Fruit fly (Drosophila melanogaster): ENCODE data around the gene Npc2h.

The Npc2h gene

dm6 chr3R:30722374-30722773 is 23.7 kb downstream of the Npc2h start:
- no peak for TF ChIP-seq CG10348 (GFP tag; IDR thresholded peaks at IDR 0.05)
- TF ChIP-seq CG15710 (tag; optimal IDR thresholded peaks at IDR 0.05) = peak; percentile 15
- TF ChIP-seq CG17806 (tag; optimal IDR thresholded peaks at IDR 0.05) = peak; percentile 28
- TF ChIP-seq fd96Ca (GFP tag; IDR thresholded peaks at IDR 0.05) = 0 out of 3 replicates have a peak, but pooled peaks have one; percentile 38
- TF ChIP-seq CG14655 (GFP tag; optimal IDR thresholded peaks at IDR 0.05) = peak; percentile 46
- TF ChIP-seq CG13204 (GFP tag; optimal IDR thresholded peaks at IDR 0.05) = no peak
- TF ChIP-seq CG8159 (tag; optimal IDR thresholded peaks at IDR 0.05) = peak; percentile 45
- no peak for TF ChIP-seq CG4496 (GFP tag; IDR thresholded peaks at IDR 0.05)
- TF ChIP-seq Snoo (tag; optimal IDR thresholded peaks at IDR 0.05) = no peak
- peak; percentile 33 for TF ChIP-seq CG9948 (tag; optimal IDR thresholded peaks at IDR 0.05)

dm6 chr3R:30721215-30721862 is 24.8 kb downstream of the Npc2h start:
- TF ChIP-seq CG34367 (tag; optimal IDR thresholded peaks at IDR 0.05) (peak; percentile 10), CG15710 (tag; optimal IDR thresholded peaks at IDR 0.05) (peak; percentile 49), Pif1B (GFP tag; optimal IDR thresholded peaks at IDR 0.05) (no peak), D1 (tag; optimal IDR thresholded peaks at IDR 0.05) (no peak), CG32121 (GFP tag; IDR thresholded peaks at IDR 0.05) (no peak), CG4496 (GFP tag; IDR thresholded peaks at IDR 0.05) (no peak), CG8159 (tag; optimal IDR thresholded peaks at IDR 0.05) (peak; percentile 25), CG10348 (GFP tag; IDR thresholded peaks at IDR 0.05) (no peak), gl (tag; optimal IDR thresholded peaks at IDR 0.05) (no peak), CG8301 (tag; optimal IDR thresholded peaks at IDR 0.05) (no peak), CG14655 (GFP tag; optimal IDR thresholded peaks at IDR 0.05) (no peak), EcR (GFP tag; optimal IDR thresholded peaks at IDR 0.05) (no peak)

- TF ChIP-seq CG12605 (GFP tag; IDR thresholded peaks at IDR 0.05) (no peak), CG13204 (GFP tag; optimal IDR thresholded peaks at IDR 0.05) (no peak), CG32121 (GFP tag; IDR thresholded peaks at IDR 0.05) (no peak), CG14655 (GFP tag; optimal IDR thresholded peaks at IDR 0.05) (no peak), CG17806 (tag; optimal IDR thresholded peaks at IDR 0.05) (no peak), CG9948 (tag; optimal IDR thresholded peaks at IDR 0.05) (no peak), CG10348 (GFP tag; IDR thresholded peaks at IDR 0.05) (no peak), Pif1B (GFP tag; optimal IDR thresholded peaks at IDR 0.05) (no peak), CG8301 (tag; optimal IDR thresholded peaks at IDR 0.05) (no peak), Ets98B (GFP tag; IDR thresholded peaks at IDR 0.05) (no peak)
Observed at dm6 chr3R:30718442-30718841, 27.6 kb downstream of the Npc2h start.

dm6 chr3R:30714395-30714794 is 31.7 kb downstream of the Npc2h start:
- TF ChIP-seq Snoo (tag; optimal IDR thresholded peaks at IDR 0.05) = no peak
- TF ChIP-seq Pif1B (GFP tag; optimal IDR thresholded peaks at IDR 0.05) = no peak
- no peak for TF ChIP-seq Pif1A (GFP tag; optimal IDR thresholded peaks at IDR 0.05)
- TF ChIP-seq CG14655 (GFP tag; optimal IDR thresholded peaks at IDR 0.05) = no peak
- TF ChIP-seq CG4496 (GFP tag; IDR thresholded peaks at IDR 0.05) = peak; percentile 44; the same call in 1 of the 3 replicates
- no peak for TF ChIP-seq gl (tag; optimal IDR thresholded peaks at IDR 0.05)
- peak; percentile 53 for TF ChIP-seq CG10348 (GFP tag; IDR thresholded peaks at IDR 0.05)
- TF ChIP-seq CG9948 (tag; optimal IDR thresholded peaks at IDR 0.05) = no peak
- TF ChIP-seq CG8159 (tag; optimal IDR thresholded peaks at IDR 0.05) = no peak
- TF ChIP-seq CG34367 (tag; optimal IDR thresholded peaks at IDR 0.05) = no peak
- TF ChIP-seq fd96Ca (GFP tag; IDR thresholded peaks at IDR 0.05) = peak; percentile 62; the same call in 2 of the 3 replicates
- no peak for TF ChIP-seq CG15710 (tag; optimal IDR thresholded peaks at IDR 0.05)
- no peak for TF ChIP-seq CG12605 (GFP tag; IDR thresholded peaks at IDR 0.05)
- peak; percentile 55; the same call in 1 of the 2 replicates for TF ChIP-seq CG32121 (GFP tag; IDR thresholded peaks at IDR 0.05)
- no peak for TF ChIP-seq CG17806 (tag; optimal IDR thresholded peaks at IDR 0.05)
- no peak for TF ChIP-seq EcR (GFP tag; optimal IDR thresholded peaks at IDR 0.05)
- no peak for TF ChIP-seq CG8301 (tag; optimal IDR thresholded peaks at IDR 0.05)
- peak; percentile 54; the same call in 1 of the 2 replicates for TF ChIP-seq Ets98B (GFP tag; IDR thresholded peaks at IDR 0.05)
- 0 out of 2 replicates have a peak, but pooled peaks have one; percentile 8 for TF ChIP-seq rn (GFP tag; IDR thresholded peaks at IDR 0.05)
- no peak for TF ChIP-seq CG13204 (GFP tag; optimal IDR thresholded peaks at IDR 0.05)
- TF ChIP-seq D1 (tag; optimal IDR thresholded peaks at IDR 0.05) = no peak

dm6 chr3R:30710442-30710841 is 35.6 kb downstream of the Npc2h start:
- TF ChIP-seq CG13204 (GFP tag; optimal IDR thresholded peaks at IDR 0.05) = no peak
- TF ChIP-seq CG10348 (GFP tag; IDR thresholded peaks at IDR 0.05) = no peak
- TF ChIP-seq CG8159 (tag; optimal IDR thresholded peaks at IDR 0.05) = no peak
- TF ChIP-seq D1 (tag; optimal IDR thresholded peaks at IDR 0.05) = no peak
- TF ChIP-seq CG15710 (tag; optimal IDR thresholded peaks at IDR 0.05) = no peak
- no peak for TF ChIP-seq CG12605 (GFP tag; IDR thresholded peaks at IDR 0.05)

- TF ChIP-seq CG12605 (GFP tag; IDR thresholded peaks at IDR 0.05) (no peak), CG34367 (tag; optimal IDR thresholded peaks at IDR 0.05) (no peak), EcR (GFP tag; optimal IDR thresholded peaks at IDR 0.05) (no peak), CG32121 (GFP tag; IDR thresholded peaks at IDR 0.05) (no peak), CG17806 (tag; optimal IDR thresholded peaks at IDR 0.05) (no peak), Pif1A (GFP tag; optimal IDR thresholded peaks at IDR 0.05) (no peak), CG8159 (tag; optimal IDR thresholded peaks at IDR 0.05) (no peak), D1 (tag; optimal IDR thresholded peaks at IDR 0.05) (no peak), CG9948 (tag; optimal IDR thresholded peaks at IDR 0.05) (no peak)
Observed at dm6 chr3R:30709270-30709669, 36.8 kb downstream of the Npc2h start.
